Worm (Caenorhabditis elegans) whole organism, young adult: ENCODE data around the gene cutl-29.
A peak's percentile ranks its signal among the peaks of the same experiment; 100 is the strongest.

Experiments used
- B0336.3 ChIP-seq: fragments of 200-800 bp; sonication (Bioruptor generic); IDR thresholded peaks from 2 replicates; pipeline ENCODE4 v1.3.6; 2022; ENCODE audit warnings: missing genetic modification characterization, missing compliant biosample characterization
- F10E7.11 ChIP-seq: sonication (generic microtip); optimal IDR thresholded peaks from 2 replicates; lab custom pipeline; 2017; ENCODE audit warnings: mild to moderate bottlenecking, missing genetic modification characterization, moderate library complexity, missing compliant biosample characterization
- F22D6.2 ChIP-seq: sonication (generic microtip); optimal IDR thresholded peaks from 2 replicates; lab custom pipeline; 2016; ENCODE audit warnings: mild to moderate bottlenecking, missing genetic modification characterization, missing compliant biosample characterization
- F23B12.7 ChIP-seq: sonication (generic microtip); optimal IDR thresholded peaks from 2 replicates; lab custom pipeline; 2017; ENCODE audit warnings: missing genetic modification characterization, mild to moderate bottlenecking, missing compliant biosample characterization, antibody characterized with exemption, moderate library complexity; ENCODE audit not compliant: insufficient read depth
- F39B2.1 ChIP-seq: fragments of 200-800 bp; sonication (Bioruptor generic); IDR thresholded peaks from 2 replicates; pipeline ENCODE4 v1.3.6; 2022; ENCODE audit warnings: missing genetic modification reagents, missing genetic modification characterization, missing compliant biosample characterization
- K11D2.4 ChIP-seq: fragments of 200-800 bp; sonication (Bioruptor generic); IDR thresholded peaks from 2 replicates; pipeline ENCODE4 v1.3.6; 2022; ENCODE audit warnings: missing genetic modification reagents, missing genetic modification characterization, missing compliant biosample characterization
- K12H6.12 ChIP-seq: fragments of 200-800 bp; sonication (Bioruptor generic); optimal IDR thresholded peaks from 2 replicates; lab custom pipeline; 2018; ENCODE audit warnings: mild to moderate bottlenecking, missing genetic modification characterization, missing compliant biosample characterization
- T07F8.4 ChIP-seq: sonication (generic microtip); optimal IDR thresholded peaks from 2 replicates; lab custom pipeline; 2016; ENCODE audit warnings: mild to moderate bottlenecking, missing genetic modification characterization, moderate library complexity, missing compliant biosample characterization
- Y53F4B.3 ChIP-seq: fragments of 200-800 bp; sonication (Bioruptor generic); IDR thresholded peaks from 2 replicates; pipeline ENCODE4 v1.3.6; 2022; ENCODE audit warnings: missing genetic modification reagents, missing genetic modification characterization, missing compliant biosample characterization
- Y53G8AR.9 ChIP-seq: fragments of 200-800 bp; sonication (Bioruptor generic); conservative IDR thresholded peaks from 2 replicates; pipeline ENCODE4 v1.3.6; 2022; ENCODE audit warnings: missing genetic modification reagents, missing genetic modification characterization, missing compliant biosample characterization
- bed-1 ChIP-seq: fragments of 200-800 bp; sonication (Bioruptor generic); IDR thresholded peaks from 2 replicates; pipeline ENCODE4 v1.3.6; 2022; ENCODE audit warnings: missing genetic modification reagents, missing genetic modification characterization, missing compliant biosample characterization
- cebp-1 ChIP-seq, 2 experiments: fragments of 200-800 bp in 1 of 2; sonication (Bioruptor generic) in 1 of 2; sonication (generic microtip) in 1 of 2; IDR thresholded peaks in 1 of 2; optimal IDR thresholded peaks in 1 of 2; 2 replicates each; pipeline versions ENCODE4 v1.3.6 to Lab custom; 2017 to 2022; ENCODE audit warnings: missing compliant biosample characterization in 2 of 2, missing genetic modification characterization in 2 of 2, mild to moderate bottlenecking in 1 of 2, missing genetic modification reagents in 1 of 2, moderate library complexity in 1 of 2
- chd-7 ChIP-seq: sonication (generic microtip); optimal IDR thresholded peaks from 2 replicates; lab custom pipeline; 2016; ENCODE audit warnings: mild to moderate bottlenecking, missing genetic modification characterization, moderate library complexity, missing compliant biosample characterization
- dox-1 ChIP-seq: fragments of 200-800 bp; sonication (Bioruptor generic); IDR thresholded peaks from 2 replicates; pipeline ENCODE4 v1.3.6; 2022; ENCODE audit warnings: missing genetic modification reagents, missing genetic modification characterization, missing compliant biosample characterization
- egl-44 ChIP-seq: fragments of 200-800 bp; sonication (Bioruptor generic); IDR thresholded peaks from 2 replicates; pipeline ENCODE4 v1.3.6; 2022; ENCODE audit warnings: missing genetic modification reagents, missing genetic modification characterization, missing compliant biosample characterization
- ekl-4 ChIP-seq: fragments of 200-800 bp; sonication (Bioruptor generic); IDR thresholded peaks from 2 replicates; pipeline ENCODE4 v1.3.6; 2022; ENCODE audit warnings: missing genetic modification reagents, missing genetic modification characterization, missing compliant biosample characterization
- him-1 ChIP-seq: sonication (generic microtip); optimal IDR thresholded peaks from 2 replicates; lab custom pipeline; 2016; ENCODE audit warnings: missing genotype, missing genetic modification reagents, missing genetic modification characterization, missing compliant biosample characterization
- hmg-1.2 ChIP-seq: fragments of 200-800 bp; sonication (Bioruptor generic); IDR thresholded peaks from 2 replicates; pipeline ENCODE4 v1.3.6; 2022; ENCODE audit warnings: missing genetic modification reagents, missing genetic modification characterization, missing compliant biosample characterization
- hsf-1 ChIP-seq: fragments of 200-800 bp; sonication (Bioruptor generic); IDR thresholded peaks from 2 replicates; pipeline ENCODE4 v1.3.6; 2022; ENCODE audit warnings: missing genetic modification reagents, missing genetic modification characterization, missing compliant biosample characterization
- lag-1 ChIP-seq: fragments of 200-800 bp; sonication (Bioruptor generic); IDR thresholded peaks from 2 replicates; pipeline ENCODE4 v1.3.6; 2022; ENCODE audit warnings: missing genetic modification reagents, missing genetic modification characterization, missing compliant biosample characterization
- lin-35 ChIP-seq, 3 experiments: fragments of 150-350 bp in 2 of 3; sonication (generic microtip) in 1 of 3; optimal IDR thresholded peaks; 2 replicates each; lab custom pipeline; 2014 to 2018; ENCODE audit warnings: missing biosample characterization in 3 of 3, missing genetic modification characterization in 3 of 3, missing genetic modification reagents in 3 of 3
- lin-40 ChIP-seq: sonication (generic microtip); optimal IDR thresholded peaks from 2 replicates; lab custom pipeline; 2016; ENCODE audit warnings: missing genetic modification characterization, mild to moderate bottlenecking, missing compliant biosample characterization, missing genotype, missing genetic modification reagents
- lir-1 ChIP-seq: fragments of 200-800 bp; sonication (Bioruptor generic); conservative IDR thresholded peaks from 2 replicates; pipeline ENCODE4 v1.3.6; 2022; ENCODE audit warnings: missing genetic modification reagents, missing genetic modification characterization, missing compliant biosample characterization
- madf-10 ChIP-seq: sonication (generic microtip); optimal IDR thresholded peaks from 2 replicates; lab custom pipeline; 2016; ENCODE audit warnings: mild to moderate bottlenecking, missing genetic modification characterization, missing compliant biosample characterization
- madf-6 ChIP-seq: fragments of 200-800 bp; sonication (Bioruptor generic); IDR thresholded peaks from 2 replicates; pipeline ENCODE4 v1.3.6; 2022; ENCODE audit warnings: missing genetic modification reagents, missing genetic modification characterization, missing compliant biosample characterization
- mel-28 ChIP-seq: sonication (generic microtip); optimal IDR thresholded peaks from 2 replicates; lab custom pipeline; 2016; ENCODE audit warnings: borderline replicate concordance, mild to moderate bottlenecking, missing genetic modification characterization, missing compliant biosample characterization
- mes-4 ChIP-seq: sonication (generic microtip); optimal IDR thresholded peaks from 2 replicates; lab custom pipeline; 2016; ENCODE audit warnings: missing genotype, missing genetic modification characterization, missing compliant biosample characterization
- rcor-1 ChIP-seq: fragments of 200-800 bp; sonication (Bioruptor generic); IDR thresholded peaks from 2 replicates; pipeline ENCODE4 v1.3.6; 2022; ENCODE audit warnings: missing genetic modification reagents, missing genetic modification characterization, missing compliant biosample characterization
- rec-8 ChIP-seq, 2 experiments: sonication (generic microtip); optimal IDR thresholded peaks; 2 replicates each; lab custom pipeline; 2016; ENCODE audit warnings: mild to moderate bottlenecking in 2 of 2, missing genetic modification characterization in 2 of 2, missing genetic modification reagents in 2 of 2, missing genotype in 2 of 2, missing biosample characterization in 1 of 2, missing compliant biosample characterization in 1 of 2, moderate library complexity in 1 of 2
- rpc-1 ChIP-seq, 2 experiments: fragments of 150-350 bp in 1 of 2; sonication (generic microtip) in 1 of 2; optimal IDR thresholded peaks; 2 replicates each; lab custom pipeline; 2014 to 2018; ENCODE audit warnings: missing biosample characterization in 1 of 2, missing genetic modification characterization in 1 of 2, missing genetic modification reagents in 1 of 2, missing genotype in 1 of 2
- sdz-38 ChIP-seq: sonication (generic microtip); optimal IDR thresholded peaks from 2 replicates; lab custom pipeline; 2016; ENCODE audit warnings: missing genotype, missing genetic modification characterization, missing compliant biosample characterization
- snpc-3.4 ChIP-seq: sonication (generic microtip); optimal IDR thresholded peaks from 2 replicates; lab custom pipeline; 2017; ENCODE audit warnings: missing genetic modification characterization, mild to moderate bottlenecking, missing compliant biosample characterization, antibody characterized with exemption, moderate library complexity, missing genotype, missing genetic modification reagents
- somi-1 ChIP-seq: fragments of 200-800 bp; sonication (Bioruptor generic); optimal IDR thresholded peaks from 2 replicates; lab custom pipeline; 2018; ENCODE audit warnings: mild to moderate bottlenecking, missing genetic modification characterization, missing compliant biosample characterization
- tbp1 ChIP-seq: fragments of 200-800 bp; sonication (Bioruptor generic); optimal IDR thresholded peaks from 2 replicates; lab custom pipeline; 2018; ENCODE audit warnings: mild to moderate bottlenecking, missing genetic modification characterization, missing compliant biosample characterization
- tlf-1 ChIP-seq: fragments of 200-800 bp; sonication (Bioruptor generic); optimal IDR thresholded peaks from 2 replicates; lab custom pipeline; 2018; ENCODE audit warnings: mild to moderate bottlenecking, missing genetic modification characterization, missing compliant biosample characterization
- unc-130 ChIP-seq: sonication (generic microtip); optimal IDR thresholded peaks from 2 replicates; lab custom pipeline; 2016; ENCODE audit warnings: missing genetic modification reagents, missing genetic modification characterization, missing compliant biosample characterization
- unc-62 ChIP-seq: fragments of 150-350 bp; optimal IDR thresholded peaks from 2 replicates; lab custom pipeline; 2014; ENCODE audit warnings: missing biosample characterization, missing genetic modification reagents, missing genetic modification characterization
- xnd-1 ChIP-seq: sonication (generic microtip); optimal IDR thresholded peaks from 2 replicates; lab custom pipeline; 2016; ENCODE audit warnings: missing genotype, missing genetic modification reagents, missing genetic modification characterization, missing compliant biosample characterization
- zim-3 ChIP-seq: sonication (generic microtip); optimal IDR thresholded peaks from 2 replicates; lab custom pipeline; 2017; ENCODE audit warnings: mild to moderate bottlenecking, missing genetic modification characterization, moderate library complexity, missing compliant biosample characterization
- ztf-18 ChIP-seq: sonication (generic microtip); optimal IDR thresholded peaks from 2 replicates; lab custom pipeline; 2016; ENCODE audit warnings: missing genotype, mild to moderate bottlenecking, missing genetic modification characterization, missing compliant biosample characterization
- ztf-22 ChIP-seq: fragments of 200-800 bp; sonication (Bioruptor generic); optimal IDR thresholded peaks from 2 replicates; lab custom pipeline; 2018; ENCODE audit warnings: mild to moderate bottlenecking, missing genetic modification characterization, moderate library complexity, missing compliant biosample characterization
- ztf-26 ChIP-seq: sonication (generic microtip); optimal IDR thresholded peaks from 2 replicates; lab custom pipeline; 2017; ENCODE audit warnings: missing genetic modification characterization, missing compliant biosample characterization
- ztf-6 ChIP-seq: fragments of 200-800 bp; sonication (Bioruptor generic); IDR thresholded peaks from 2 replicates; pipeline ENCODE4 v1.3.6; 2022; ENCODE audit warnings: missing genetic modification reagents, missing genetic modification characterization, missing compliant biosample characterization

cutl-29 gene

DNA sequence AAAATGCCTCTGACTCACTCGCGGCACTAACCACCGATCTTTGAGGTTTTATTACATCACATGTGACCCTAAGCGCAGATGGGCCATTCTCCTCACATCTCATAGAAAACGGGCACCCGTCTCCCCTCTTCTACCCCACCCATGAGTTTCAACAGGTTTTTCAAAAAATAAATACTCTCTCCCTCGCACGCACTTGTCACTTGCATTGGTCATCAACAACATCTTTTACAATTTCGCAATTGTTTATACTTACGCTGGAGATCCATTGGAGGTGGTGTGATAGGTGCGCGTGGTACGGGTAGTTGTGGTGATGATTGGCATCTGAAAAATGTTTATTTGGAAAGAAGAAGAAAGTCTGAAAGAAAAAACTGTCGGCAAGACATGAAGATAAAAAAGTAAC lies 34.8 kb downstream of the cutl-29 start, which contains the start of gene M60.4 (continued):
- TF ChIP-seq him-1 (tag; lab: Kevin White, UChicago) (no peak), cebp-1 (GFP tag; IDR thresholded peaks at IDR 0.05; lab: Robert Waterston, UW) (peak; percentile 95), cebp-1 (tag; optimal IDR thresholded peaks at IDR 0.05; lab: Kevin White, UChicago) (peak; percentile 98), unc-62 (peak; percentile 80), chd-7 (tag; lab: Kevin White, UChicago) (peak; percentile 21), ztf-26 (tag; lab: Kevin White, UChicago) (peak; percentile 48), hmg-1.2 (no peak), B0336.3 (GFP tag; lab: Robert Waterston, UW) (peak; percentile 63; the same call in 1 of the 2 replicates), lin-35 (GFP tag; optimal IDR thresholded peaks at IDR 0.05; lab: Kevin White, UChicago) (no peak), F10E7.11 (no peak), egl-44 (GFP tag; lab: Robert Waterston, UW) (0 out of 2 replicates have a peak, but pooled peaks have one; percentile 29), K12H6.12 (peak; percentile 38), madf-10 (tag; lab: Kevin White, UChicago) (no peak), rec-8 (tag; optimal IDR thresholded peaks at IDR 0.05; lab: Kevin White, UChicago) (no peak), mes-4 (no peak), somi-1 (GFP tag; lab: Kevin White, UChicago) (peak; percentile 81)

DNA sequence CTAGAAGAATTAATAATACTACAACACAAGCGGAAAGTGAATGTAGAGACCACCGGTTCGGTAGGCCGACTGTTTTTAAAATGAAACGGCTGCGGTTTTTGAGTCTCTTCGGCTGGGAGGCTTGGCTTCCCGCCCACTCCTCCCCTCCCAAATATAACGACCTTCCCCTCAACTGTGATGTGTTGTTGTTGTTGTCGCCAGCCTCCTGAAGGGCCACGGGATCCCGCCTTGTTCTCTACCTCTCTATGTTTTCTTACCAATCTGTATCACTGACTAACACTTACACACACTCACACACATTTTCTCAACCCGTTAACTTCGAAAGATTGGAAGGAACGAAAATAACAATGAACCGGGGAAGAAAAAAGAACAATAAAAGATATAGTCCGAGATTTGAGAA lies 37.3 kb downstream of the cutl-29 start:
- TF ChIP-seq T07F8.4 (tag; lab: Kevin White, UChicago) (no peak), F22D6.2 (tag; lab: Kevin White, UChicago) (no peak), K11D2.4 (0 out of 2 replicates have a peak, but pooled peaks have one; percentile 14)

DNA sequence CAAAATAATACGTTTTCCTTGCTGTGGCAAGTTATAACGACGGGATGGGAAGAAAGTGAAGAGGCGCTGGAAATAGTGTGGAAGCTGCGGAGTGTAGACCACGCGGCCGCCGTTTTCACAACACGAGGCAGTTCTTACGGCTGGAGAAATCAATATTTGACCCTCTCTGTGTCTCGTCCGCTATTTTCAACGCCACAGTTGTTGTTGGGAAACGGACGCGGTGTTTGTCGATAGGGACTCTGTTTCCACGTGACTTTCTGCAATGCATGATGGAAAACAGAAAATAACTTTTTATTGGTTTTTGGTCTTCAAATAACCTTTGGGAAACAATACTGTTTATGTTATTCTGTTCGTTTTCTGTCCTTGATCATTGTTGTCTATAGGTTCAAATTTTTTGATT lies 39.0 kb downstream of the cutl-29 start, which contains the start of gene K02A6.3:
TSS of gene K02A6.3 (minus strand) at position 74 of the 400 bp plus-strand sequence.
- TF ChIP-seq lir-1 (GFP tag; lab: Robert Waterston, UW) (0 out of 2 replicates have a peak, but pooled peaks have one; percentile 22), cebp-1 (GFP tag; IDR thresholded peaks at IDR 0.05; lab: Robert Waterston, UW) (peak; percentile 67; the same call in 1 of the 2 replicates), cebp-1 (tag; optimal IDR thresholded peaks at IDR 0.05; lab: Kevin White, UChicago) (peak; percentile 93), tbp1 (GFP tag; lab: Kevin White, UChicago) (peak; percentile 63), F23B12.7 (peak; percentile 51), him-1 (tag; lab: Kevin White, UChicago) (no peak), unc-130 (no peak), rcor-1 (peak; percentile 21; the same call in 1 of the 2 replicates), sdz-38 (tag; lab: Kevin White, UChicago) (no peak), T07F8.4 (tag; lab: Kevin White, UChicago) (no peak), hsf-1 (GFP tag; lab: Robert Waterston, UW) (0 out of 2 replicates have a peak, but pooled peaks have one; percentile 28), rpc-1 (optimal IDR thresholded peaks at IDR 0.05; lab: Kevin White, UChicago) (no peak), rpc-1 (tag; optimal IDR thresholded peaks at IDR 0.05; lab: Kevin White, UChicago) (no peak), Y53F4B.3 (GFP tag; lab: Robert Waterston, UW) (no peak), tlf-1 (GFP tag; lab: Kevin White, UChicago) (peak; percentile 66), snpc-3.4 (tag; lab: Kevin White, UChicago) (no peak), madf-6 (no peak), zim-3 (no peak), lin-40 (tag; lab: Kevin White, UChicago) (peak; percentile 88), Y53G8AR.9 (GFP tag; lab: Robert Waterston, UW) (no peak), lag-1 (GFP tag; lab: Robert Waterston, UW) (no peak), ztf-6 (GFP tag; lab: Robert Waterston, UW) (no peak), xnd-1 (no peak), unc-62 (peak; percentile 15), mel-28 (tag; lab: Kevin White, UChicago) (no peak), bed-1 (GFP tag; lab: Robert Waterston, UW) (no peak), ztf-22 (GFP tag; lab: Kevin White, UChicago) (peak; percentile 77), madf-10 (tag; lab: Kevin White, UChicago) (peak; percentile 63), ekl-4 (GFP tag; lab: Robert Waterston, UW) (peak; percentile 52; the same call in 1 of the 2 replicates), lin-35 (GFP tag; optimal IDR thresholded peaks at IDR 0.05; lab: Kevin White, UChicago) (no peak), dox-1 (GFP tag; lab: Robert Waterston, UW) (peak; percentile 88), ztf-18 (tag; lab: Kevin White, UChicago) (peak; percentile 4), F39B2.1 (no peak)
